Worm (Caenorhabditis elegans): ENCODE data around the gene ahsa-1.

- TF ChIP-seq snpc-4 (tag; optimal IDR thresholded peaks at IDR 0.05) (no peak), F13H6.1 (tag; optimal IDR thresholded peaks at IDR 0.05) (no peak), mdl-1 (tag; optimal IDR thresholded peaks at IDR 0.05) (no peak), lsy-2 (tag; optimal IDR thresholded peaks at IDR 0.05) (no peak), nhr-21 (tag; optimal IDR thresholded peaks at IDR 0.05) (no peak), unc-62 (GFP tag; optimal IDR thresholded peaks at IDR 0.05) (no peak), egl-27 (tag; optimal IDR thresholded peaks at IDR 0.05) (no peak)
Measured at ce11 chrV:15056346-15056839, 28.8 kb downstream of the ahsa-1 start.
